Fruit fly (Drosophila melanogaster) whole organism, prepupa: ENCODE data around the gene CG14440.

Experiments
- CG11902 ChIP-seq: fragments of 200-800 bp; sonication (Bioruptor generic); optimal IDR thresholded peaks from 3 replicates; lab custom pipeline; 2016; ENCODE audit warnings: missing biosample characterization, missing genetic modification characterization
- CG15336 ChIP-seq: fragments of 200-800 bp; sonication (Bioruptor generic); IDR thresholded peaks from 2 replicates; pipeline ENCODE4 v1.3.6; 2022; ENCODE audit warnings: missing biosample characterization, missing genetic modification characterization
- CG1621 ChIP-seq: fragments of 200-800 bp; sonication (Bioruptor generic); optimal IDR thresholded peaks from 3 replicates; lab custom pipeline; 2018; ENCODE audit warnings: missing biosample characterization, mild to moderate bottlenecking, missing genetic modification characterization
- CG16779 ChIP-seq: fragments of 200-800 bp; sonication (Bioruptor generic); optimal IDR thresholded peaks from 3 replicates; lab custom pipeline; 2017; ENCODE audit warnings: missing biosample characterization, mild to moderate bottlenecking, missing genetic modification characterization
- CG3032 ChIP-seq: fragments of 200-800 bp; optimal IDR thresholded peaks from 2 replicates; lab custom pipeline; 2019; ENCODE audit warnings: missing biosample characterization, mild to moderate bottlenecking, missing genetic modification characterization, moderate library complexity
- CG32006 ChIP-seq: fragments of 200-800 bp; sonication (Bioruptor generic); optimal IDR thresholded peaks from 3 replicates; lab custom pipeline; 2017; ENCODE audit warnings: missing biosample characterization, mild to moderate bottlenecking, missing genetic modification characterization
- CG3919 ChIP-seq: fragments of 200-800 bp; sonication (Bioruptor generic); optimal IDR thresholded peaks from 3 replicates; lab custom pipeline; 2016; ENCODE audit warnings: missing biosample characterization, missing genetic modification characterization
- CG4318 ChIP-seq: fragments of 200-800 bp; sonication (Bioruptor generic); optimal IDR thresholded peaks from 3 replicates; lab custom pipeline; 2017; ENCODE audit warnings: missing biosample characterization, mild to moderate bottlenecking, missing genetic modification characterization
- CG6163 ChIP-seq: fragments of 200-800 bp; sonication (Bioruptor generic); IDR thresholded peaks from 3 replicates; pipeline ENCODE4 v1.3.6; 2022; ENCODE audit warnings: missing biosample characterization, missing genetic modification characterization
- CG6276 ChIP-seq: fragments of 200-800 bp; sonication (Bioruptor generic); optimal IDR thresholded peaks from 2 replicates; lab custom pipeline; 2017; ENCODE audit warnings: missing biosample characterization, mild to moderate bottlenecking, missing genetic modification characterization
- CG6808 ChIP-seq: fragments of 200-800 bp; sonication (Bioruptor generic); optimal IDR thresholded peaks from 3 replicates; lab custom pipeline; 2017; ENCODE audit warnings: missing biosample characterization, missing genetic modification characterization, mild to moderate bottlenecking, moderate library complexity, missing genetic modification reagents
- CG6854 ChIP-seq: fragments of 200-800 bp; sonication (Bioruptor generic); optimal IDR thresholded peaks from 2 replicates; lab custom pipeline; 2017; ENCODE audit warnings: missing biosample characterization, mild to moderate bottlenecking, missing genetic modification characterization
- CG8119 ChIP-seq: fragments of 200-800 bp; sonication (Bioruptor generic); IDR thresholded peaks from 3 replicates; pipeline ENCODE4 v1.3.6; 2022; ENCODE audit warnings: missing biosample characterization, missing genetic modification characterization
- Eip78C ChIP-seq: fragments of 200-800 bp; sonication (Bioruptor generic); peaks from one replicate; lab custom pipeline; 2016; ENCODE audit warnings: missing biosample characterization, missing genetic modification characterization
- Eip93F ChIP-seq: fragments of 200-800 bp; sonication (Bioruptor generic); optimal IDR thresholded peaks from 2 replicates; lab custom pipeline; 2016; ENCODE audit warnings: missing biosample characterization, mild to moderate bottlenecking, missing genetic modification characterization
- Ets96B ChIP-seq: fragments of 200-800 bp; optimal IDR thresholded peaks from 2 replicates; lab custom pipeline; 2019; ENCODE audit warnings: missing biosample characterization, mild to moderate bottlenecking, missing genetic modification characterization, moderate library complexity
- Gug ChIP-seq: fragments of 200-800 bp; sonication (Bioruptor generic); IDR thresholded peaks from 2 replicates; pipeline ENCODE4 v1.3.6; 2022; ENCODE audit warnings: missing biosample characterization, missing genetic modification characterization
- Hr38 ChIP-seq: sonication (Bioruptor generic); optimal IDR thresholded peaks from 2 replicates; lab custom pipeline; 2016; ENCODE audit warnings: missing biosample characterization, missing genetic modification characterization
- Hr39 ChIP-seq: fragments of 200-800 bp; sonication (Bioruptor generic); optimal IDR thresholded peaks from 2 replicates; lab custom pipeline; 2016; ENCODE audit warnings: missing biosample characterization, missing genetic modification characterization
- Lpt ChIP-seq: fragments of 200-800 bp; sonication (Bioruptor generic); optimal IDR thresholded peaks from 3 replicates; lab custom pipeline; 2016; ENCODE audit warnings: missing biosample characterization, missing genetic modification characterization
- OdsH ChIP-seq: fragments of 200-800 bp; sonication (Bioruptor generic); optimal IDR thresholded peaks from 3 replicates; lab custom pipeline; 2016; ENCODE audit warnings: missing biosample characterization, missing genetic modification characterization
- Smox ChIP-seq: fragments of 200-800 bp; sonication (Bioruptor generic); optimal IDR thresholded peaks from 3 replicates; lab custom pipeline; 2016; ENCODE audit warnings: missing biosample characterization, missing genetic modification characterization
- Sox102F ChIP-seq: fragments of 200-800 bp; sonication (Bioruptor generic); optimal IDR thresholded peaks from 2 replicates; lab custom pipeline; 2016; ENCODE audit warnings: missing biosample characterization, mild to moderate bottlenecking, missing genetic modification characterization
- Sox14 ChIP-seq: fragments of 200-800 bp; sonication (Bioruptor generic); optimal IDR thresholded peaks from 3 replicates; lab custom pipeline; 2016; ENCODE audit warnings: missing biosample characterization, missing genetic modification characterization
- achi ChIP-seq: fragments of 200-800 bp; sonication (Bioruptor generic); optimal IDR thresholded peaks from 3 replicates; lab custom pipeline; 2016; ENCODE audit warnings: missing biosample characterization, missing genetic modification characterization
- cyc ChIP-seq: fragments of 200-800 bp; sonication (Bioruptor generic); optimal IDR thresholded peaks from 3 replicates; lab custom pipeline; 2016; ENCODE audit warnings: missing biosample characterization, missing genetic modification characterization
- dac ChIP-seq: fragments of 200-800 bp; sonication (Bioruptor generic); optimal IDR thresholded peaks from 2 replicates; lab custom pipeline; 2017; ENCODE audit warnings: missing biosample characterization, mild to moderate bottlenecking, missing genetic modification characterization
- eg ChIP-seq: fragments of 200-800 bp; sonication (Bioruptor generic); IDR thresholded peaks from 3 replicates; pipeline ENCODE4 v1.3.6; 2022; ENCODE audit warnings: missing biosample characterization, missing genetic modification characterization
- fd59A ChIP-seq: fragments of 200-800 bp; sonication (Bioruptor generic); optimal IDR thresholded peaks from 2 replicates; lab custom pipeline; 2017; ENCODE audit warnings: missing biosample characterization, mild to moderate bottlenecking, missing genetic modification characterization, missing genetic modification reagents
- fkh ChIP-seq: fragments of 200-800 bp; sonication (Bioruptor generic); optimal IDR thresholded peaks from 3 replicates; lab custom pipeline; 2017; ENCODE audit warnings: missing biosample characterization, mild to moderate bottlenecking, missing genetic modification characterization, moderate library complexity
- net ChIP-seq: fragments of 200-800 bp; sonication (Bioruptor generic); optimal IDR thresholded peaks from 3 replicates; lab custom pipeline; 2016; ENCODE audit warnings: missing biosample characterization, missing genetic modification characterization
- salr ChIP-seq, 2 experiments: fragments of 200-800 bp; sonication (Bioruptor generic); optimal IDR thresholded peaks; 3 replicates each; lab custom pipeline; 2016 to 2018; ENCODE audit warnings: missing biosample characterization in 2 of 2, missing genetic modification characterization in 2 of 2, mild to moderate bottlenecking in 1 of 2
- ss ChIP-seq, 2 experiments: fragments of 200-800 bp; sonication (Bioruptor generic); optimal IDR thresholded peaks; 2 replicates in 1 of 2; 3 replicates in 1 of 2; lab custom pipeline; 2017 to 2018; ENCODE audit warnings: mild to moderate bottlenecking in 2 of 2, missing biosample characterization in 2 of 2, missing genetic modification characterization in 2 of 2, moderate library complexity in 1 of 2
- svp ChIP-seq: fragments of 200-800 bp; sonication (Bioruptor generic); peaks from one replicate; lab custom pipeline; 2016; ENCODE audit warnings: missing biosample characterization, missing genetic modification characterization
- topi ChIP-seq: fragments of 200-800 bp; sonication (Bioruptor generic); optimal IDR thresholded peaks from 3 replicates; lab custom pipeline; 2016; ENCODE audit warnings: missing biosample characterization, missing genetic modification characterization
- vri ChIP-seq: fragments of 200-800 bp; sonication (Bioruptor generic); optimal IDR thresholded peaks from 3 replicates; lab custom pipeline; 2016; ENCODE audit warnings: missing biosample characterization, mild to moderate bottlenecking, missing genetic modification characterization

The CG14440 gene

dm6 chrX:6711295-6711694 lies 12.9 kb upstream of the CG14440 start (continued):
- TF ChIP-seq CG15336 (GFP tag; lab: Robert Waterston, UW), result peak; percentile 95
- peak; percentile 84 for TF ChIP-seq CG3919 (GFP tag; lab: Kevin White, UChicago)
- peak; percentile 88 for TF ChIP-seq Gug (GFP tag; lab: Robert Waterston, UW)
- TF ChIP-seq Lpt (GFP tag; lab: Kevin White, UChicago), result peak; percentile 90
- peak; percentile 64 for TF ChIP-seq Sox102F
- TF ChIP-seq salr (GFP tag; optimal IDR thresholded peaks at IDR 0.05; lab: Kevin White, UChicago), result peak; percentile 55 to 88
- TF ChIP-seq CG6854, result no peak
- peak; percentile 69 for TF ChIP-seq CG3032

DNA sequence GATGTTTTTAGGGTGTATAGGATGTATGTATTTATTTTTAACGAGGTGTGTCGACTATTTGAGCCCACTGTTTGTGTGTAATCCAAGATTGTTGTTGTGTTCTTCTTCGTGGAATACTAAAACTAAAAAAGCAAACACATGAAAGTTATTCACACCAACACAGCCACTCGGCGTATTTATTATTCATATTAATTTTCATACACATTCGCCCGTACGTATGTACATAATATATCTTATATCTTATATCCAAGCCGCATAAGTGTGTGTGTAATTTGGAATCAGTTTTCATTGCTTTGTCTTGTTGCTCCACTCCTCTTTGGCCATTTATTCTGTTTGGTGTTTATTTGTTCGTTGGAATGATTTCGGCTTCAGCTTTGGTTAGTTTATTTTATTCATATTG lies 12.3 kb upstream of the CG14440 start:
- TF ChIP-seq CG15336 (GFP tag; lab: Robert Waterston, UW) (no peak), Sox102F (no peak), ss (GFP tag; optimal IDR thresholded peaks at IDR 0.05; lab: Kevin White, UChicago) (no peak), fkh (GFP tag; lab: Kevin White, UChicago) (peak; percentile 51), Ets96B (tag; lab: Kevin White, UChicago) (no peak), CG8119 (no peak), cyc (GFP tag; lab: Kevin White, UChicago) (no peak), Eip78C (GFP tag; lab: Kevin White, UChicago) (peak; percentile 43)

dm6 chrX:6710258-6710657 lies 11.9 kb upstream of the CG14440 start:
- no peak for TF ChIP-seq eg (GFP tag; lab: Robert Waterston, UW)
- peak; percentile 10 for TF ChIP-seq svp (GFP tag; lab: Kevin White, UChicago)

DNA sequence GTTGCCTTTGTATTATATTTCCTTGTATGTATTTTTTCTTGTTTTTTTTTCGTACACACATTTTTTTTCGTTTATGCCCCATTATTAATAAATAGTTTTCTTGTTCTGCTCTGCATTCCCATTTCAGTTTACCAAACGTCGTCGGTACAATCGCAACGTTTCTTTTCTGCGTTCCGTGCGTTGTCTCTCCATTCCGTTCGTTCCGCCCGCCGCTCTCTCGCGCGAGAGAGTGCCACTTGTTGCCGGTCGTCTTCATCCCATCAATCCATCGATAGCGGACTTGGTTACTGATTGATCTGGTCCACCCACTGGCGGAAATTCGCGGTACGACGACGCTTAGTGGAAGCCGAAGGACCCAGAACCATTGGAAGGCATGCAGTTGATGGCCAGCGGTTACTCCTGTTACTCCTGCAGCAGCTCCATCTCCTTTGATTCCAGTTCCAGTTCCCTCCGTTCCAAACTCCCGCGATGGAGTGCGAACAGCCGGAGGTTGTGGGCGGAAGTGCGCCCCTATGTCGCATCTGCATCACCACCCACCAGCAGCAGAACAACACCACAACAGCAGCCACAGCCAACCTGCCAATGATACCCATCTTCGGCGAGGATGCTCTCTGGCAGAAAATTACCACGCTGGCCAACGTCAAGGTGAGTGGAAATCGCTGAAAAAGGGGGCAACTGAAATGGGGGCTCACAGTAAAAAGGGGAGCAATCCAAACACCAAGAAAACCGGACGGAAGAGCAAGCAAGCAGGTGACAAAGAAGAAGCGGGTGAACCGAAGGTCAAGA lies 11.1 kb upstream of the CG14440 start:
- no peak for TF ChIP-seq dac
- peak; percentile 97 for TF ChIP-seq CG6808 (GFP tag; lab: Kevin White, UChicago)

dm6 chrX:6708580-6709199 lies 10.3 kb upstream of the CG14440 start:
- TF ChIP-seq fkh (GFP tag; lab: Kevin White, UChicago) (peak; percentile 81), Eip78C (GFP tag; lab: Kevin White, UChicago) (peak; percentile 43), Sox14 (GFP tag; lab: Kevin White, UChicago) (no peak), CG16779 (tag; lab: Kevin White, UChicago) (peak; percentile 30), Eip93F (GFP tag; lab: Kevin White, UChicago) (no peak), CG32006 (GFP tag; lab: Kevin White, UChicago) (peak; percentile 17), CG6276 (GFP tag; lab: Kevin White, UChicago) (peak; percentile 14)
- TF ChIP-seq, all 60 proteins: peak for 5

- TF ChIP-seq eg (GFP tag; lab: Robert Waterston, UW), result peak; percentile 60; the same call in 2 of the 3 replicates
- peak; percentile 10 for TF ChIP-seq CG32006 (GFP tag; lab: Kevin White, UChicago)
- TF ChIP-seq svp (GFP tag; lab: Kevin White, UChicago), result no peak
- no peak for TF ChIP-seq net (GFP tag; lab: Kevin White, UChicago)
- peak; percentile 77 for TF ChIP-seq Eip78C (GFP tag; lab: Kevin White, UChicago)
- TF ChIP-seq Gug (GFP tag; lab: Robert Waterston, UW), result no peak
- no peak for TF ChIP-seq CG3919 (GFP tag; lab: Kevin White, UChicago)
- TF ChIP-seq Hr39, result no peak
- no peak for TF ChIP-seq Smox (GFP tag; lab: Kevin White, UChicago)
- no peak for TF ChIP-seq fkh (GFP tag; lab: Kevin White, UChicago)
- peak; percentile 74 for TF ChIP-seq Lpt (GFP tag; lab: Kevin White, UChicago)
- TF ChIP-seq CG6854, result no peak
- peak; percentile 68 for TF ChIP-seq CG1621 (tag; lab: Kevin White, UChicago)
- no peak for TF ChIP-seq Hr38 (GFP tag; lab: Kevin White, UChicago)
- TF ChIP-seq CG8119, result peak; percentile 62; the same call in 2 of the 3 replicates
- TF ChIP-seq OdsH (GFP tag; lab: Kevin White, UChicago), result no peak
- TF ChIP-seq CG16779 (tag; lab: Kevin White, UChicago), result peak; percentile 50
- no peak for TF ChIP-seq CG11902 (GFP tag; lab: Kevin White, UChicago)
- peak; percentile 18 for TF ChIP-seq fd59A (GFP tag; lab: Kevin White, UChicago)
- no peak for TF ChIP-seq Eip93F (GFP tag; lab: Kevin White, UChicago)
- peak; percentile 45 for TF ChIP-seq CG6276 (GFP tag; lab: Kevin White, UChicago)
- no peak for TF ChIP-seq CG4318
- TF ChIP-seq CG15336 (GFP tag; lab: Robert Waterston, UW), result peak; percentile 62
- TF ChIP-seq topi (GFP tag; lab: Kevin White, UChicago), result no peak
- peak; percentile 63; the same call in 2 of the 3 replicates for TF ChIP-seq CG6163 (GFP tag; lab: Robert Waterston, UW)
- TF ChIP-seq CG6808 (GFP tag; lab: Kevin White, UChicago), result peak; percentile 75
- peak; percentile 50 for TF ChIP-seq Ets96B (tag; lab: Kevin White, UChicago)
- no peak for TF ChIP-seq vri
- TF ChIP-seq achi (GFP tag; lab: Kevin White, UChicago), result peak; percentile 6
- TF ChIP-seq ss (GFP tag; optimal IDR thresholded peaks at IDR 0.05; lab: Kevin White, UChicago), result peak; percentile 68 to 85
- TF ChIP-seq cyc (GFP tag; lab: Kevin White, UChicago), result no peak
Observed at dm6 chrX:6708138-6708537, 9.8 kb upstream of the CG14440 start.
